Worm (Caenorhabditis elegans) whole organism, L4/young adult: Measurements from ENCODE around the gene srbc-57.

Experiments used
- W03F9.2 ChIP-seq: fragments of 150-350 bp; optimal IDR thresholded peaks from 2 replicates; lab custom pipeline; 2014; ENCODE audit warnings: missing biosample characterization, missing genetic modification characterization
- dao-5 ChIP-seq: sonication (generic microtip); optimal IDR thresholded peaks from 2 replicates; lab custom pipeline; 2016; ENCODE audit warnings: missing genotype, missing genetic modification characterization, moderate library complexity, missing compliant biosample characterization
- him-1 ChIP-seq: sonication (generic microtip); optimal IDR thresholded peaks from 2 replicates; lab custom pipeline; 2016; ENCODE audit warnings: missing genotype, missing genetic modification reagents, missing genetic modification characterization, missing compliant biosample characterization

DNA sequence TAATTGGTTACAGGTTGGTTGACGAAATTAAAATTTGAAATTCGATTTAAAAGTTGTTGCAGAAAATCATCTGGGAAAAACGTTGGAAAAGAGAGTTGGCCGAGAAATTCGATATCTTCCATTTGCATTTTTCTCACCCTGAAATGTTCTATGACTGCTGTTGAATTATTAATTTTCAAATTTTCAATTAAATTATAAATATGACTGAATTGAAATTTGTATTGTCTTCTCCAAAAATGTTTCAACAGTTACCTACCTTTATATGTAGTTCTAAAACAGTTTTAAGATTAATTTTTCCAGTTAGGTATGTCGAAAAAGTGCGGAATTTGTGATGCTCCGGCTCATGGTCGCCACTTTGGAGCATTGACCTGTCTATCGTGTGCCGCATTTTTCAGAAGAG lies 18.3 kb upstream of the srbc-57 start, which contains the start of gene nhr-211:
- TF ChIP-seq him-1 (tag; lab: Kevin White, UChicago): no peak
- no peak for TF ChIP-seq W03F9.2 (tag; lab: Kevin White, UChicago)
- no peak for TF ChIP-seq dao-5 (tag; lab: Kevin White, UChicago)
